Worm (Caenorhabditis elegans) whole organism, L2 larva: ENCODE results near the gene unc-68.

Experiments used
- C34F6.9 ChIP-seq: fragments of 150-350 bp; optimal IDR thresholded peaks from 2 replicates; lab custom pipeline; 2014; ENCODE audit warnings: missing biosample characterization, missing genetic modification characterization
- F13H6.1 ChIP-seq: sonication (generic microtip); optimal IDR thresholded peaks from 2 replicates; lab custom pipeline; 2016; ENCODE audit warnings: missing genetic modification characterization, missing compliant biosample characterization
- R02D3.7 ChIP-seq: fragments of 150-350 bp; optimal IDR thresholded peaks from 2 replicates; lab custom pipeline; 2014; ENCODE audit warnings: missing biosample characterization, missing genetic modification characterization
- alr-1 ChIP-seq: fragments of 150-350 bp; optimal IDR thresholded peaks from 2 replicates; lab custom pipeline; 2014; ENCODE audit warnings: missing biosample characterization, missing genetic modification characterization
- ama-1 ChIP-seq: fragments of 150-350 bp; optimal IDR thresholded peaks from 2 replicates; lab custom pipeline; 2018; ENCODE audit warnings: inconsistent platforms
- blmp-1 ChIP-seq: sonication (generic microtip); optimal IDR thresholded peaks from 2 replicates; lab custom pipeline; 2017; ENCODE audit warnings: missing genetic modification characterization, mild to moderate bottlenecking, missing compliant biosample characterization, antibody characterized with exemption, moderate library complexity; ENCODE audit not compliant: insufficient read depth
- ceh-16 ChIP-seq: fragments of 150-350 bp; optimal IDR thresholded peaks from 2 replicates; lab custom pipeline; 2014; ENCODE audit warnings: missing biosample characterization, missing genetic modification characterization
- crh-2 ChIP-seq: sonication (generic microtip); optimal IDR thresholded peaks from 2 replicates; lab custom pipeline; 2017; ENCODE audit warnings: missing biosample characterization, missing genetic modification characterization
- dmd-4 ChIP-seq: sonication (generic microtip); optimal IDR thresholded peaks from 2 replicates; lab custom pipeline; 2017; ENCODE audit warnings: missing biosample characterization, missing genetic modification characterization
- egl-27 ChIP-seq: sonication (generic microtip); optimal IDR thresholded peaks from 3 replicates; lab custom pipeline; 2017; ENCODE audit warnings: missing biosample characterization, missing genetic modification reagents, missing genetic modification characterization
- elt-1 ChIP-seq: fragments of 150-350 bp; optimal IDR thresholded peaks from 2 replicates; lab custom pipeline; 2014; ENCODE audit warnings: missing biosample characterization, missing genetic modification characterization
- elt-3 ChIP-seq: sonication (generic microtip); optimal IDR thresholded peaks from 2 replicates; lab custom pipeline; 2017; ENCODE audit warnings: missing biosample characterization, missing genetic modification characterization
- fos-1 ChIP-seq: fragments of 150-350 bp; optimal IDR thresholded peaks from 2 replicates; lab custom pipeline; 2014; ENCODE audit warnings: missing biosample characterization, missing genetic modification characterization
- gmeb-1 ChIP-seq: fragments of 150-350 bp; optimal IDR thresholded peaks from 2 replicates; lab custom pipeline; 2014; ENCODE audit warnings: missing biosample characterization, missing genetic modification characterization
- lin-11 ChIP-seq: fragments of 150-350 bp; sonication (generic microtip); optimal IDR thresholded peaks from 2 replicates; lab custom pipeline; 2014; ENCODE audit warnings: missing biosample characterization, missing genetic modification characterization, inconsistent platforms, mixed read lengths
- lin-13 ChIP-seq: fragments of 150-350 bp; optimal IDR thresholded peaks from 2 replicates; lab custom pipeline; 2014; ENCODE audit warnings: missing biosample characterization, missing genetic modification reagents, missing genetic modification characterization
- lin-39 ChIP-seq: fragments of 150-350 bp; optimal IDR thresholded peaks from 2 replicates; lab custom pipeline; 2014; ENCODE audit warnings: missing biosample characterization, missing genetic modification reagents, missing genetic modification characterization
- lsy-2 ChIP-seq, 2 experiments: fragments of 150-350 bp in 1 of 2; sonication (generic microtip) in 1 of 2; optimal IDR thresholded peaks; 2 replicates each; lab custom pipeline; 2014 to 2017; ENCODE audit warnings: missing biosample characterization in 2 of 2, missing genetic modification characterization in 2 of 2
- mbf-1 ChIP-seq: sonication (generic microtip); optimal IDR thresholded peaks from 2 replicates; lab custom pipeline; 2017; ENCODE audit warnings: missing biosample characterization, missing genetic modification characterization
- mdl-1 ChIP-seq, 2 experiments: fragments of 150-350 bp in 1 of 2; sonication (generic microtip) in 1 of 2; optimal IDR thresholded peaks; 2 replicates each; lab custom pipeline; 2017; ENCODE audit warnings: missing biosample characterization in 2 of 2, missing genetic modification characterization in 2 of 2
- nhr-10 ChIP-seq: sonication (generic microtip); optimal IDR thresholded peaks from 2 replicates; lab custom pipeline; 2017; ENCODE audit warnings: missing biosample characterization, missing genetic modification characterization
- nhr-11 ChIP-seq: fragments of 150-350 bp; optimal IDR thresholded peaks from 2 replicates; lab custom pipeline; 2014; ENCODE audit warnings: missing biosample characterization, missing genetic modification characterization
- nhr-129 ChIP-seq: fragments of 150-350 bp; optimal IDR thresholded peaks from 2 replicates; lab custom pipeline; 2014; ENCODE audit warnings: missing biosample characterization, missing genetic modification characterization
- nhr-23 ChIP-seq: fragments of 150-350 bp; optimal IDR thresholded peaks from 2 replicates; lab custom pipeline; 2014; ENCODE audit warnings: missing biosample characterization, missing genetic modification reagents, missing genetic modification characterization
- nhr-237 ChIP-seq: fragments of 150-350 bp; optimal IDR thresholded peaks from 2 replicates; lab custom pipeline; 2014; ENCODE audit warnings: missing biosample characterization, missing genetic modification characterization
- nhr-25 ChIP-seq: fragments of 150-350 bp; sonication (generic microtip); optimal IDR thresholded peaks from 3 replicates; lab custom pipeline; 2014; ENCODE audit warnings: missing biosample characterization, missing genetic modification characterization
- nhr-6 ChIP-seq: fragments of 150-350 bp; optimal IDR thresholded peaks from 2 replicates; lab custom pipeline; 2014; ENCODE audit warnings: missing biosample characterization, missing genetic modification characterization
- nhr-77 ChIP-seq: fragments of 150-350 bp; optimal IDR thresholded peaks from 2 replicates; lab custom pipeline; 2014; ENCODE audit warnings: missing biosample characterization, missing genetic modification characterization
- sem-4 ChIP-seq: fragments of 150-350 bp; optimal IDR thresholded peaks from 2 replicates; lab custom pipeline; 2014; ENCODE audit warnings: missing biosample characterization, missing genetic modification reagents, missing genetic modification characterization
- skn-1 ChIP-seq: sonication (generic microtip); optimal IDR thresholded peaks from 2 replicates; lab custom pipeline; 2017; ENCODE audit warnings: missing biosample characterization, missing genetic modification characterization
- sma-3 ChIP-seq: sonication (generic microtip); optimal IDR thresholded peaks from 2 replicates; lab custom pipeline; 2016; ENCODE audit warnings: missing genetic modification reagents, missing genetic modification characterization, missing compliant biosample characterization
- sma-9 ChIP-seq, 2 experiments: fragments of 150-350 bp in 1 of 2; sonication (generic microtip) in 1 of 2; optimal IDR thresholded peaks; 2 replicates each; lab custom pipeline; 2014 to 2016; ENCODE audit warnings: missing genetic modification characterization in 2 of 2, mild to moderate bottlenecking in 1 of 2, missing biosample characterization in 1 of 2, missing compliant biosample characterization in 1 of 2, missing genetic modification reagents in 1 of 2, moderate library complexity in 1 of 2
- snpc-4 ChIP-seq: fragments of 150-350 bp; optimal IDR thresholded peaks from 2 replicates; lab custom pipeline; 2014; ENCODE audit warnings: missing biosample characterization, missing genetic modification characterization
- unc-39 ChIP-seq: fragments of 150-350 bp; optimal IDR thresholded peaks from 2 replicates; lab custom pipeline; 2014; ENCODE audit warnings: missing biosample characterization, missing genetic modification characterization
- unc-55 ChIP-seq: fragments of 150-350 bp; sonication (generic microtip); optimal IDR thresholded peaks from 3 replicates; lab custom pipeline; 2014; ENCODE audit warnings: missing biosample characterization, missing genetic modification reagents, missing genetic modification characterization
- unc-62 ChIP-seq: fragments of 150-350 bp; optimal IDR thresholded peaks from 2 replicates; lab custom pipeline; 2014; ENCODE audit warnings: missing biosample characterization, missing genetic modification reagents, missing genetic modification characterization
- ztf-1 ChIP-seq: fragments of 200-800 bp; sonication (Bioruptor generic); conservative IDR thresholded peaks from 2 replicates; pipeline ENCODE4 v1.3.6; 2022; ENCODE audit warnings: missing genetic modification characterization, missing compliant biosample characterization
- ztf-11 ChIP-seq: sonication (generic microtip); optimal IDR thresholded peaks from 2 replicates; lab custom pipeline; 2017; ENCODE audit warnings: missing biosample characterization, missing genetic modification characterization

Gene unc-68

DNA sequence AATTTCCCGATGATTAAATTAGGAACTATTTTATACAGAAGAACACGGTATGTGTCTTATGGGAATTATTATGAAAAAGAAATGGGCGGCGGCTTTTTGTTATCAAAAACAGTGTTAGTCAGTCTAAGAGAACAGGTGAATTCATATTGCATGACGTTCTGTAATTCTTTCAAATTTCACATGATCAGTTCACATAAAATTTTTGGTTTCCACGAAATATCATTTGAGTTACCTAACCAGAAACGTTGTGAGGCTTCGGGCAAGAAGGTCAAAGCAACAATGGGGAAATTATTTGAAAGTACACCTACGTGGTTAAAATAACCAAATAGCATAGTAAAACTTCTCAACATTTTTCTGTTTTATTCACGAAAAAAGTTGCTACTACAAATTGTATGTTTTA, 7.0 kb upstream of the unc-68 start, which contains the start of gene Y57E12B.10:
TSS of gene Y57E12B.10 (minus strand) at position 101 of the 400 bp plus-strand sequence.
- TF ChIP-seq dmd-4 = no peak
- no peak for TF ChIP-seq sem-4 (tag; lab: Kevin White, UChicago)
- TF ChIP-seq nhr-77 (tag; lab: Kevin White, UChicago) = no peak
- TF ChIP-seq alr-1 (tag; lab: Kevin White, UChicago) = no peak
- TF ChIP-seq nhr-10 (tag; lab: Kevin White, UChicago) = no peak
- TF ChIP-seq lin-11 (tag; lab: Kevin White, UChicago) = no peak
- TF ChIP-seq nhr-6 (tag; lab: Kevin White, UChicago) = no peak
- TF ChIP-seq lin-39 (tag; lab: Kevin White, UChicago) = no peak
- TF ChIP-seq fos-1 (tag; lab: Kevin White, UChicago) = no peak
- no peak for TF ChIP-seq egl-27
- no peak for TF ChIP-seq ztf-1 (GFP tag; lab: Robert Waterston, UW)
- TF ChIP-seq mbf-1 (tag; lab: Kevin White, UChicago) = no peak
- no peak for TF ChIP-seq elt-3 (tag; lab: Kevin White, UChicago)
- TF ChIP-seq unc-62 (GFP tag; lab: Kevin White, UChicago) = no peak
- TF ChIP-seq nhr-237 (tag; lab: Kevin White, UChicago) = no peak

DNA sequence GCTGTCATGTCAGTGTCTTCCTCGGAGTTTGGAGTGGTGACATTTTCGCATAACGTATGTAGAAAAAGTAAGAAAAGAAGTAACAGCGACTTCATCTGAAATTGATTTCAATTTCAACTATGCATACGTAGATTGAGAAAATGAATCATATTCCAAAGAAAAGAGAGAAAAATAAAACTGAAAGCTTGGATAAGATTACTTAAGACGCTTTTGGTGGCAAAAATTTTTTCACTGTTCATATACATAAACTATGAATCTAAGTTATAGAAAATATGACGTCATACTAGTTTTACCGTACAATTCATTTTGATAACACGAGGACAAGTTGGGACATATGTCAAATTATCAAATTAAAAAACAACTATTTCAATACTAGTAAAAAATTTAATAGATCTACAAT, 5.4 kb upstream of the unc-68 start, which contains the start of gene lipl-6:
TSS of gene lipl-6 (minus strand) at position 101 of the 400 bp plus-strand sequence.
- TF ChIP-seq crh-2 (no peak), nhr-25 (tag; lab: Kevin White, UChicago) (no peak), nhr-77 (tag; lab: Kevin White, UChicago) (no peak), nhr-10 (tag; lab: Kevin White, UChicago) (no peak), mdl-1 (tag; optimal IDR thresholded peaks at IDR 0.05; lab: Kevin White, UChicago) (no peak), lin-39 (tag; lab: Kevin White, UChicago) (no peak), nhr-11 (tag; lab: Kevin White, UChicago) (no peak), nhr-129 (tag; lab: Kevin White, UChicago) (no peak), mbf-1 (tag; lab: Kevin White, UChicago) (no peak), R02D3.7 (tag; lab: Kevin White, UChicago) (no peak), sma-3 (GFP tag; lab: Kevin White, UChicago) (no peak), ama-1 (lab: Kevin White, UChicago) (no peak), snpc-4 (tag; lab: Kevin White, UChicago) (no peak), elt-1 (tag; lab: Kevin White, UChicago) (no peak), lin-11 (tag; lab: Kevin White, UChicago) (no peak), unc-39 (tag; lab: Kevin White, UChicago) (no peak), nhr-23 (tag; lab: Kevin White, UChicago) (no peak)

DNA sequence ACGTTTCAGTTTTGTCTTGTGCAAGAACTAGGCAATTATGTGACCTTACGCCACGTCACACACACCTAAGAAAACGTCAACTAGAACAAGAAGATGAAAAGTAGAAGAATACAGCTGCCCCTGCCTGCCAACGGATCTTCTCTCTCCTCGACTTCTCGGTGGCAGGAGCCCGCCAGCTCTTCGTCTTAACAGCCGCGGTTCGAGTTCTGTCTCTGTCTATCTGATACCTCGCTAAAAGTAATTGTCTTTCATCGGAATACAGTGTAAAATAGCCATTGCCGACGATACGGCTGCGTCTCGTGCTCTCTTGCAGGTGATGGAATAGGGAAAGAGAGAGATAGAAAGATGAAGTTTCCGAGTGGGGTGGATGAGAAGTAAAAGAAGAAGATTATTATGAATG, 1.4 kb upstream of the unc-68 start:
- TF ChIP-seq F13H6.1 (peak; percentile 44), ama-1 (lab: Kevin White, UChicago) (no peak), sma-9 (GFP tag; optimal IDR thresholded peaks at IDR 0.05; lab: Kevin White, UChicago) (peak; percentile 36), sma-9 (tag; optimal IDR thresholded peaks at IDR 0.05; lab: Kevin White, UChicago) (no peak), lsy-2 (tag; optimal IDR thresholded peaks at IDR 0.05; lab: Kevin White, UChicago) (no peak), nhr-129 (tag; lab: Kevin White, UChicago) (peak; percentile 7), C34F6.9 (no peak), nhr-6 (tag; lab: Kevin White, UChicago) (no peak), nhr-237 (tag; lab: Kevin White, UChicago) (no peak), ceh-16 (tag; lab: Kevin White, UChicago) (no peak), unc-55 (GFP tag; lab: Kevin White, UChicago) (no peak), crh-2 (no peak)

DNA sequence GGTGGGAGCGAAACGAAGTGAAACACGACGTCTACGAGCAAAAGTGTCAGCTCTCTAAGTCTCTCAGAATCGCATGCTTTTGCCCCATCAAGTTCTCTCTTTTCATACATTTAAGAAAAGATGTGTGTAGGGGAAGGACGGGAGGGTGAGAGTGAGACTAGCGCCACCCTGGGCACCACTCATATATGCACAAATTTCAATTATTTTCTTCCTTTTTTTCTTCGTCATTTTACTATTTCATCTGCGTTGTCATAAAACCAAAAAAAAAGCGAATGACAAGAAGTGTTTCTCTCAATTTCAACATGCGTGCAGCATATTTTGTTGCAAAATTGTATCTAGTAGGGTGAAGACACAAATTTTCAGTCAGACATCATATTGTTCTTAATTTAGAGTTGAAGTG, 2.2 kb downstream of the unc-68 start:
- no peak for TF ChIP-seq alr-1 (tag; lab: Kevin White, UChicago)
- TF ChIP-seq nhr-25 (tag; lab: Kevin White, UChicago) = no peak
- TF ChIP-seq snpc-4 (tag; lab: Kevin White, UChicago) = no peak
- no peak for TF ChIP-seq gmeb-1
- TF ChIP-seq sma-3 (GFP tag; lab: Kevin White, UChicago) = no peak
- TF ChIP-seq dmd-4 = no peak
- TF ChIP-seq blmp-1 (tag; lab: Kevin White, UChicago) = no peak
- no peak for TF ChIP-seq egl-27
- TF ChIP-seq lsy-2 (tag; optimal IDR thresholded peaks at IDR 0.05; lab: Kevin White, UChicago) = no peak
- no peak for TF ChIP-seq unc-55 (GFP tag; lab: Kevin White, UChicago)
- no peak for TF ChIP-seq skn-1
- no peak for TF ChIP-seq nhr-11 (tag; lab: Kevin White, UChicago)
- no peak for TF ChIP-seq mbf-1 (tag; lab: Kevin White, UChicago)
- no peak for TF ChIP-seq elt-3 (tag; lab: Kevin White, UChicago)
- no peak for TF ChIP-seq lin-13
- TF ChIP-seq ztf-11 (tag; lab: Kevin White, UChicago) = no peak
